Fruit fly (Drosophila melanogaster): Measurements from ENCODE around the gene Srx.

Srx gene

dm6 chrX:17856458-17857277 lies at the start of gene Srx (continued):
- no peak for TF ChIP-seq Poxn (GFP tag; IDR thresholded peaks at IDR 0.05)
- no peak for TF ChIP-seq kni (GFP tag; optimal IDR thresholded peaks at IDR 0.05)
- TF ChIP-seq CG17829 (tag; optimal IDR thresholded peaks at IDR 0.05): no peak
- TF ChIP-seq dati (GFP tag; IDR thresholded peaks at IDR 0.05): no peak
- no peak for TF ChIP-seq CG6272 (GFP tag; IDR thresholded peaks at IDR 0.05)
- no peak for TF ChIP-seq dimm (GFP tag; IDR thresholded peaks at IDR 0.05)
- no peak for TF ChIP-seq CG8281 (tag; optimal IDR thresholded peaks at IDR 0.05)
- TF ChIP-seq sens (GFP tag): peak; percentile 72
- no peak for TF ChIP-seq cad (GFP tag; optimal IDR thresholded peaks at IDR 0.05)
- TF ChIP-seq psq (GFP tag; optimal IDR thresholded peaks at IDR 0.05): no peak
- TF ChIP-seq trem (tag; optimal IDR thresholded peaks at IDR 0.05): peak; percentile 66
- no peak for TF ChIP-seq Six4 (GFP tag; optimal IDR thresholded peaks at IDR 0.05)
- 0 out of 2 replicates have a peak, but pooled peaks have one; percentile 17 for TF ChIP-seq slbo (GFP tag; IDR thresholded peaks at IDR 0.05)
- TF ChIP-seq CG15479 (GFP tag; optimal IDR thresholded peaks at IDR 0.05): no peak
- no peak for TF ChIP-seq ewg (GFP tag; optimal IDR thresholded peaks at IDR 0.05)
- TF ChIP-seq zf30C (GFP tag; optimal IDR thresholded peaks at IDR 0.05): no peak
- TF ChIP-seq NK7.1 (GFP tag; optimal IDR thresholded peaks at IDR 0.05): no peak
- TF ChIP-seq phol (tag; optimal IDR thresholded peaks at IDR 0.05): peak; percentile 29
- TF ChIP-seq CG5953 (GFP tag; IDR thresholded peaks at IDR 0.05): no peak
- no peak for TF ChIP-seq CG10274 (GFP tag; optimal IDR thresholded peaks at IDR 0.05)
- 0 out of 4 replicates have a peak, but pooled peaks have one; percentile 65 for TF ChIP-seq chinmo (GFP tag; IDR thresholded peaks at IDR 0.05; ENCODE audit: partially characterized antibody)
- no peak for TF ChIP-seq CG14667 (GFP tag; IDR thresholded peaks at IDR 0.05)
- no peak for TF ChIP-seq dysf (GFP tag; IDR thresholded peaks at IDR 0.05)
- TF ChIP-seq nerfin-2 (GFP tag; IDR thresholded peaks at IDR 0.05; ENCODE audit: partially characterized antibody): no peak
- no peak for TF ChIP-seq bowl (GFP tag; IDR thresholded peaks at IDR 0.05)
- TF ChIP-seq Chrac-16 (GFP tag; optimal IDR thresholded peaks at IDR 0.05): no peak
- no peak for TF ChIP-seq CG1529 (GFP tag; optimal IDR thresholded peaks at IDR 0.05)
- no peak for TF ChIP-seq CG9876 (GFP tag; optimal IDR thresholded peaks at IDR 0.05)
- TF ChIP-seq CG12659 (GFP tag; optimal IDR thresholded peaks at IDR 0.05): peak; percentile 27
- no peak for TF ChIP-seq CG17568 (GFP tag; optimal IDR thresholded peaks at IDR 0.05)
- TF ChIP-seq gcm2 (GFP tag; optimal IDR thresholded peaks at IDR 0.05): no peak
- no peak for TF ChIP-seq unc-4 (GFP tag; IDR thresholded peaks at IDR 0.05; ENCODE audit: partially characterized antibody)
- TF ChIP-seq CG18764 (GFP tag; optimal IDR thresholded peaks at IDR 0.05): no peak
- no peak for TF ChIP-seq CG8478 (optimal IDR thresholded peaks at IDR 0.05)
- no peak for TF ChIP-seq dmrt99B (tag; optimal IDR thresholded peaks at IDR 0.05)
- TF ChIP-seq CG9727 (GFP tag; optimal IDR thresholded peaks at IDR 0.05): no peak
- no peak for TF ChIP-seq Elba2 (GFP tag; optimal IDR thresholded peaks at IDR 0.05)
- no peak for TF ChIP-seq CG4707 (GFP tag; optimal IDR thresholded peaks at IDR 0.05)
- TF ChIP-seq ab (GFP tag; optimal IDR thresholded peaks at IDR 0.05): no peak
- no peak; the same call in 2 of the 3 replicates for TF ChIP-seq CG6175 (GFP tag; IDR thresholded peaks at IDR 0.05)
- TF ChIP-seq CG10267 (tag; optimal IDR thresholded peaks at IDR 0.05): peak; percentile 15
- no peak for TF ChIP-seq peb (GFP tag; IDR thresholded peaks at IDR 0.05)
- TF ChIP-seq CG7372 (GFP tag; IDR thresholded peaks at IDR 0.05): no peak
- TF ChIP-seq fru (optimal IDR thresholded peaks at IDR 0.05): no peak
- TF ChIP-seq CG31441 (GFP tag; IDR thresholded peaks at IDR 0.05): 0 out of 2 replicates have a peak, but pooled peaks have one; percentile 25
- TF ChIP-seq CG10462 (GFP tag; optimal IDR thresholded peaks at IDR 0.05): no peak
- TF ChIP-seq pros (GFP tag; optimal IDR thresholded peaks at IDR 0.05): no peak
- TF ChIP-seq Pdp1 (GFP tag; optimal IDR thresholded peaks at IDR 0.05): peak; percentile 26 to 72
- no peak for TF ChIP-seq CG15011 (GFP tag; optimal IDR thresholded peaks at IDR 0.05)
- no peak for TF ChIP-seq CG1792 (GFP tag; optimal IDR thresholded peaks at IDR 0.05)
- no peak for TF ChIP-seq hb (GFP tag; IDR thresholded peaks at IDR 0.05; ENCODE audit: partially characterized antibody)
